Fruit fly (Drosophila melanogaster): ENCODE data around the gene CG3808.

Gene CG3808

dm6 chr3L:18950359-18950758 lies 50.0 kb downstream of the CG3808 start, which contains the start of gene CG6836:
TSS of gene CG6836 (plus strand) at chr3L:18950629.
- TF ChIP-seq bcd (GFP tag; optimal IDR thresholded peaks at IDR 0.05) (no peak), CG16779 (GFP tag; IDR thresholded peaks at IDR 0.05) (no peak), CG18599 (GFP tag; optimal IDR thresholded peaks at IDR 0.05) (no peak), ato (GFP tag; IDR thresholded peaks at IDR 0.05; ENCODE audit: partially characterized antibody) (no peak), CG8290 (GFP tag; optimal IDR thresholded peaks at IDR 0.05) (no peak), CG8290 (tag; optimal IDR thresholded peaks at IDR 0.05) (peak in 1 of 2 experiments; percentile 20), al (GFP tag; IDR thresholded peaks at IDR 0.05) (no peak), Med (GFP tag) (peak; percentile 64), rib (GFP tag; IDR thresholded peaks at IDR 0.05) (no peak), vvl (GFP tag; IDR thresholded peaks at IDR 0.05) (peak; percentile 44; the same call in 1 of the 2 replicates), Vsx1 (GFP tag; optimal IDR thresholded peaks at IDR 0.05) (no peak), Six4 (GFP tag; optimal IDR thresholded peaks at IDR 0.05) (no peak), CG14441 (GFP tag; IDR thresholded peaks at IDR 0.05) (0 out of 2 replicates have a peak, but pooled peaks have one; percentile 38), CG31388 (GFP tag; optimal IDR thresholded peaks at IDR 0.05) (no peak), CG10209 (GFP tag; optimal IDR thresholded peaks at IDR 0.05) (no peak), mirr (GFP tag; optimal IDR thresholded peaks at IDR 0.05) (peak; percentile 10), CG6272 (GFP tag; IDR thresholded peaks at IDR 0.05) (0 out of 2 replicates have a peak, but pooled peaks have one; percentile 21), ind (GFP tag; optimal IDR thresholded peaks at IDR 0.05) (no peak), az2 (GFP tag; optimal IDR thresholded peaks at IDR 0.05) (no peak), CG12769 (tag; optimal IDR thresholded peaks at IDR 0.05) (peak; percentile 12), Rx (GFP tag; IDR thresholded peaks at IDR 0.05) (0 out of 2 replicates have a peak, but pooled peaks have one; percentile 18), CG6765 (GFP tag; optimal IDR thresholded peaks at IDR 0.05) (no peak), slbo (GFP tag; IDR thresholded peaks at IDR 0.05) (0 out of 2 replicates have a peak, but pooled peaks have one; percentile 18), lab (GFP tag; optimal IDR thresholded peaks at IDR 0.05) (no peak), da (GFP tag; optimal IDR thresholded peaks at IDR 0.05) (no peak), pan (optimal IDR thresholded peaks at IDR 0.05) (no peak), pan (GFP tag; optimal IDR thresholded peaks at IDR 0.05 in 1 of 2, IDR thresholded peaks at IDR 0.05 in 1 of 2) (peak in 1 of 2 experiments; percentile 24), CG14667 (GFP tag; IDR thresholded peaks at IDR 0.05) (0 out of 2 replicates have a peak, but pooled peaks have one; percentile 6), CG30403 (GFP tag; optimal IDR thresholded peaks at IDR 0.05) (no peak), chinmo (GFP tag; IDR thresholded peaks at IDR 0.05; ENCODE audit: partially characterized antibody) (peak; percentile 76; the same call in 1 of the 4 replicates), Blimp-1 (GFP tag; optimal IDR thresholded peaks at IDR 0.05) (peak; percentile 36), Bgb (GFP tag; IDR thresholded peaks at IDR 0.05; ENCODE audit: partially characterized antibody) (no peak), CG14050 (GFP tag; IDR thresholded peaks at IDR 0.05) (no peak), sens (GFP tag) (peak; percentile 52), sr (GFP tag; IDR thresholded peaks at IDR 0.05) (0 out of 3 replicates have a peak, but pooled peaks have one; percentile 9), CG6689 (GFP tag; IDR thresholded peaks at IDR 0.05) (peak; percentile 6; the same call in 1 of the 2 replicates), CG32772 (GFP tag; IDR thresholded peaks at IDR 0.05) (no peak), bowl (GFP tag; IDR thresholded peaks at IDR 0.05) (no peak), Eip74EF (GFP tag; optimal IDR thresholded peaks at IDR 0.05) (peak in 1 of 2 experiments; percentile 19), HmgZ (tag; optimal IDR thresholded peaks at IDR 0.05) (no peak), sob (GFP tag; IDR thresholded peaks at IDR 0.05) (peak; percentile 17; the same call in 1 of the 2 replicates), ken (GFP tag; IDR thresholded peaks at IDR 0.05) (peak; percentile 28; the same call in 1 of the 3 replicates)

dm6 chr3L:18949137-18949536 lies 51.3 kb downstream of the CG3808 start:
- TF ChIP-seq CG9437 (GFP tag; optimal IDR thresholded peaks at IDR 0.05) (peak; percentile 86), CG12942 (GFP tag; optimal IDR thresholded peaks at IDR 0.05) (no peak), CG34422 (GFP tag; IDR thresholded peaks at IDR 0.05) (no peak), CG6683 (GFP tag; optimal IDR thresholded peaks at IDR 0.05) (no peak), CTCF (GFP tag; optimal IDR thresholded peaks at IDR 0.05) (peak; percentile 13), CG13424 (tag; optimal IDR thresholded peaks at IDR 0.05) (no peak), CG18011 (GFP tag; optimal IDR thresholded peaks at IDR 0.05) (no peak), vvl (GFP tag; IDR thresholded peaks at IDR 0.05) (peak; percentile 90), CG6272 (GFP tag; IDR thresholded peaks at IDR 0.05) (no peak), gcm2 (GFP tag; optimal IDR thresholded peaks at IDR 0.05) (no peak), CG4404 (GFP tag; IDR thresholded peaks at IDR 0.05) (no peak), CG3065 (GFP tag; optimal IDR thresholded peaks at IDR 0.05) (no peak), sob (GFP tag; IDR thresholded peaks at IDR 0.05) (0 out of 2 replicates have a peak, but pooled peaks have one; percentile 24), Poxn (GFP tag; IDR thresholded peaks at IDR 0.05) (no peak), CG17829 (tag; optimal IDR thresholded peaks at IDR 0.05) (no peak)
